Fruit fly (Drosophila melanogaster): ENCODE data around the gene MICU1.

MICU1 gene

dm6 chr2L:7144061-7144460 lies 38.0 kb upstream of the MICU1 start (continued):
- TF ChIP-seq zfh1 (GFP tag; IDR thresholded peaks at IDR 0.05) (0 out of 3 replicates have a peak, but pooled peaks have one; percentile 18), CG17385 (GFP tag; optimal IDR thresholded peaks at IDR 0.05) (no peak), gro (GFP tag; optimal IDR thresholded peaks at IDR 0.05) (no peak), prd (optimal IDR thresholded peaks at IDR 0.05) (no peak), prd (GFP tag; IDR thresholded peaks at IDR 0.05) (peak; percentile 85; the same call in 2 of the 3 replicates), CG4404 (GFP tag; IDR thresholded peaks at IDR 0.05) (peak; percentile 63), CG33557 (GFP tag; optimal IDR thresholded peaks at IDR 0.05) (no peak), CG34224 (GFP tag; IDR thresholded peaks at IDR 0.05; ENCODE audit: partially characterized antibody) (no peak), bcd (GFP tag; optimal IDR thresholded peaks at IDR 0.05) (no peak), Tbp (GFP tag; optimal IDR thresholded peaks at IDR 0.05) (no peak), pnt (GFP tag; optimal IDR thresholded peaks at IDR 0.05) (peak; percentile 12), HLH3B (GFP tag; IDR thresholded peaks at IDR 0.05) (no peak), Neu2 (GFP tag; optimal IDR thresholded peaks at IDR 0.05; ENCODE audit: borderline replicate concordance) (peak; percentile 33), CG2678 (tag; optimal IDR thresholded peaks at IDR 0.05) (no peak), gem (tag; optimal IDR thresholded peaks at IDR 0.05) (peak; percentile 42), CG7372 (GFP tag; IDR thresholded peaks at IDR 0.05) (no peak), CG18764 (GFP tag; optimal IDR thresholded peaks at IDR 0.05) (no peak), B-H2 (GFP tag; optimal IDR thresholded peaks at IDR 0.05) (no peak), mld (GFP tag; IDR thresholded peaks at IDR 0.05; ENCODE audit: partially characterized antibody) (no peak), odd (GFP tag; optimal IDR thresholded peaks at IDR 0.05) (no peak), tll (GFP tag; optimal IDR thresholded peaks at IDR 0.05) (peak in 1 of 2 experiments; percentile 2), Opbp (GFP tag; IDR thresholded peaks at IDR 0.05; ENCODE audit: partially characterized antibody) (no peak), CG12104 (GFP tag; optimal IDR thresholded peaks at IDR 0.05) (no peak), cad (GFP tag; optimal IDR thresholded peaks at IDR 0.05) (no peak), Hr3 (GFP tag; optimal IDR thresholded peaks at IDR 0.05) (no peak), CG30403 (GFP tag; optimal IDR thresholded peaks at IDR 0.05) (no peak), gcm (GFP tag; optimal IDR thresholded peaks at IDR 0.05) (no peak), CG11560 (tag; IDR thresholded peaks at IDR 0.05) (no peak), en (GFP tag; optimal IDR thresholded peaks at IDR 0.05) (no peak), Ets65A (GFP tag) (peak; percentile 62), CG10431 (GFP tag; optimal IDR thresholded peaks at IDR 0.05) (no peak), btn (GFP tag; optimal IDR thresholded peaks at IDR 0.05) (no peak), BEAF-32 (GFP tag; optimal IDR thresholded peaks at IDR 0.05) (no peak), gsb-n (tag; optimal IDR thresholded peaks at IDR 0.05) (no peak), Camta (GFP tag; optimal IDR thresholded peaks at IDR 0.05) (no peak), CG11504 (tag; optimal IDR thresholded peaks at IDR 0.05) (peak; percentile 1), CG9437 (GFP tag; optimal IDR thresholded peaks at IDR 0.05) (no peak), CG9727 (GFP tag; optimal IDR thresholded peaks at IDR 0.05) (peak; percentile 8), seq (GFP tag; IDR thresholded peaks at IDR 0.05) (0 out of 2 replicates have a peak, but pooled peaks have one; percentile 13), CG31224 (GFP tag; IDR thresholded peaks at IDR 0.05) (no peak), CG10209 (GFP tag; optimal IDR thresholded peaks at IDR 0.05) (no peak), Bgb (GFP tag; IDR thresholded peaks at IDR 0.05; ENCODE audit: partially characterized antibody) (no peak), sob (GFP tag; IDR thresholded peaks at IDR 0.05) (no peak), lola (GFP tag; optimal IDR thresholded peaks at IDR 0.05) (peak in 1 of 3 experiments; percentile 12), Usf (GFP tag; optimal IDR thresholded peaks at IDR 0.05) (no peak), eve (GFP tag; optimal IDR thresholded peaks at IDR 0.05) (peak in 1 of 2 experiments; percentile 53), wdn (GFP tag; IDR thresholded peaks at IDR 0.05) (no peak), Myb (GFP tag; optimal IDR thresholded peaks at IDR 0.05) (no peak), jing (GFP tag; optimal IDR thresholded peaks at IDR 0.05) (no peak), chif (GFP tag; optimal IDR thresholded peaks at IDR 0.05) (peak; percentile 19 to 46), CG5180 (GFP tag; optimal IDR thresholded peaks at IDR 0.05) (no peak)
